Fruit fly (Drosophila melanogaster) whole organism, embryonic: ENCODE results near the gene CG15641.

ENCODE experiments used
- ATbp ChIP-seq: fragments of 200-800 bp; sonication (Bioruptor generic); optimal IDR thresholded peaks from 2 replicates; lab custom pipeline; 2017; ENCODE audit warnings: missing biosample characterization, mild to moderate bottlenecking, missing genetic modification characterization, missing genetic modification reagents
- CG10147 ChIP-seq: fragments of 200-800 bp; sonication (Bioruptor generic); optimal IDR thresholded peaks from 2 replicates; lab custom pipeline; 2019; ENCODE audit warnings: missing biosample characterization, mild to moderate bottlenecking, missing genetic modification characterization, moderate library complexity
- CG11456 ChIP-seq: fragments of 200-800 bp; sonication (Bioruptor generic); IDR thresholded peaks from 3 replicates; pipeline ENCODE4 v1.3.6; 2022; ENCODE audit warnings: missing biosample characterization, missing genetic modification characterization
- CG11560 ChIP-seq: fragments of 200-800 bp; sonication (Bioruptor generic); IDR thresholded peaks from 3 replicates; pipeline ENCODE4 v1.3.6; 2022; ENCODE audit warnings: missing biosample characterization, missing genetic modification characterization
- CG12744 ChIP-seq: fragments of 200-800 bp; sonication (Bioruptor generic); optimal IDR thresholded peaks from 2 replicates; lab custom pipeline; 2016; ENCODE audit warnings: missing biosample characterization, missing genetic modification characterization
- CG14667 ChIP-seq: fragments of 200-800 bp; sonication (Bioruptor generic); IDR thresholded peaks from 2 replicates; pipeline ENCODE4 v1.3.6; 2022; ENCODE audit warnings: missing biosample characterization, missing genetic modification characterization
- CG14860 ChIP-seq: fragments of 200-800 bp; sonication (Bioruptor generic); IDR thresholded peaks from 3 replicates; pipeline ENCODE4 v1.3.6; 2022; ENCODE audit warnings: missing biosample characterization, missing genetic modification characterization; ENCODE audit not compliant: partially characterized antibody
- CG15073 ChIP-seq: fragments of 200-800 bp; sonication (Bioruptor generic); optimal IDR thresholded peaks from 2 replicates; lab custom pipeline; 2016; ENCODE audit warnings: missing biosample characterization, missing genetic modification characterization
- CG18262 ChIP-seq: fragments of 200-800 bp; optimal IDR thresholded peaks from 3 replicates; lab custom pipeline; 2019; ENCODE audit warnings: missing biosample characterization, mild to moderate bottlenecking, missing genetic modification characterization, moderate library complexity
- CG1832 ChIP-seq: fragments of 200-800 bp; sonication (Bioruptor generic); optimal IDR thresholded peaks from 2 replicates; lab custom pipeline; 2017; ENCODE audit warnings: missing biosample characterization, mild to moderate bottlenecking, missing genetic modification characterization, inconsistent platforms
- CG2129 ChIP-seq: fragments of 200-800 bp; sonication (Bioruptor generic); IDR thresholded peaks from 2 replicates; pipeline ENCODE4 v1.3.6; 2022; ENCODE audit warnings: missing biosample characterization, missing genetic modification characterization; ENCODE audit not compliant: partially characterized antibody
- CG3838 ChIP-seq: fragments of 200-800 bp; sonication (Bioruptor generic); optimal IDR thresholded peaks from 3 replicates; lab custom pipeline; 2016; ENCODE audit warnings: missing biosample characterization, missing genetic modification characterization
- CG42726 ChIP-seq: fragments of 200-800 bp; sonication (Bioruptor generic); IDR thresholded peaks from 2 replicates; pipeline ENCODE4 v1.3.6; 2022; ENCODE audit warnings: missing biosample characterization, missing genetic modification characterization; ENCODE audit not compliant: partially characterized antibody
- CG8388 ChIP-seq: fragments of 200-800 bp; sonication (Bioruptor generic); optimal IDR thresholded peaks from 2 replicates; lab custom pipeline; 2019; ENCODE audit warnings: missing biosample characterization, mild to moderate bottlenecking, missing genetic modification characterization, moderate library complexity
- CG9932 ChIP-seq: fragments of 200-800 bp; sonication (Bioruptor generic); IDR thresholded peaks from 2 replicates; pipeline ENCODE4 v1.3.6; 2022; ENCODE audit warnings: missing biosample characterization, missing genetic modification characterization
- D19A ChIP-seq: fragments of 200-800 bp; optimal IDR thresholded peaks from 3 replicates; lab custom pipeline; 2019; ENCODE audit warnings: missing biosample characterization, mild to moderate bottlenecking, missing genetic modification characterization, moderate library complexity
- Dip2 ChIP-seq: fragments of 200-800 bp; sonication (Bioruptor generic); IDR thresholded peaks from 2 replicates; pipeline ENCODE4 v1.3.6; 2022; ENCODE audit warnings: missing biosample characterization, missing genetic modification characterization
- Dll ChIP-seq: fragments of 200-800 bp; sonication (Bioruptor generic); IDR thresholded peaks from 4 replicates; pipeline ENCODE4 v1.3.6; 2022; ENCODE audit warnings: missing biosample characterization, missing genetic modification characterization; ENCODE audit not compliant: partially characterized antibody
- Doc3 ChIP-seq: fragments of 200-800 bp; sonication (Bioruptor generic); IDR thresholded peaks from 3 replicates; pipeline ENCODE4 v1.3.6; 2022; ENCODE audit warnings: missing biosample characterization, missing genetic modification characterization; ENCODE audit not compliant: partially characterized antibody
- E2f1 ChIP-seq: fragments of 200-800 bp; sonication (Bioruptor generic); IDR thresholded peaks from 2 replicates; pipeline ENCODE4 v1.3.6; 2022; ENCODE audit warnings: missing biosample characterization, missing genetic modification characterization
- H15 ChIP-seq: fragments of 200-800 bp; sonication (Bioruptor generic); IDR thresholded peaks from 3 replicates; pipeline ENCODE4 v1.3.6; 2022; ENCODE audit warnings: missing biosample characterization, missing genetic modification characterization
- Hmr ChIP-seq: fragments of 200-800 bp; sonication (Bioruptor generic); optimal IDR thresholded peaks from 3 replicates; lab custom pipeline; 2017; ENCODE audit warnings: mild to moderate bottlenecking, missing biosample characterization, missing genetic modification reagents, missing genetic modification characterization
- Mes4 ChIP-seq: fragments of 200-800 bp; sonication (Bioruptor generic); optimal IDR thresholded peaks from 2 replicates; lab custom pipeline; 2016; ENCODE audit warnings: missing biosample characterization, missing genetic modification characterization
- NC2α ChIP-seq: fragments of 200-800 bp; sonication (Bioruptor generic); optimal IDR thresholded peaks from 2 replicates; lab custom pipeline; 2016; ENCODE audit warnings: missing biosample characterization, missing genetic modification characterization
- Optix ChIP-seq: fragments of 200-800 bp; sonication (Bioruptor generic); IDR thresholded peaks from 3 replicates; pipeline ENCODE4 v1.3.6; 2022; ENCODE audit warnings: missing biosample characterization, missing genetic modification characterization
- Rfx ChIP-seq: fragments of 200-800 bp; sonication (Bioruptor generic); IDR thresholded peaks from 2 replicates; pipeline ENCODE4 v1.3.6; 2022; ENCODE audit warnings: missing biosample characterization, missing genetic modification characterization
- Stat92E ChIP-seq, 3 experiments: fragments of >200 bp in 2 of 3; fragments of 200-800 bp in 1 of 3; sonication (Bioruptor generic) in 1 of 3; optimal IDR thresholded peaks; 2 replicates each; lab custom pipeline; 2017 to 2019; ENCODE audit warnings: missing biosample characterization in 3 of 3, missing genetic modification characterization in 3 of 3, mild to moderate bottlenecking in 1 of 3, moderate library complexity in 1 of 3
- TFAM ChIP-seq: fragments of 200-800 bp; sonication (Bioruptor generic); optimal IDR thresholded peaks from 2 replicates; lab custom pipeline; 2017; ENCODE audit warnings: missing biosample characterization, missing genetic modification characterization, inconsistent platforms
- Xbp1 ChIP-seq: fragments of 200-800 bp; sonication (Bioruptor generic); optimal IDR thresholded peaks from 3 replicates; lab custom pipeline; 2016; ENCODE audit warnings: missing biosample characterization, mild to moderate bottlenecking, missing genetic modification characterization
- amos ChIP-seq: fragments of 200-800 bp; sonication (Bioruptor generic); IDR thresholded peaks from 2 replicates; pipeline ENCODE4 v1.3.6; 2022; ENCODE audit warnings: missing biosample characterization, missing genetic modification characterization; ENCODE audit not compliant: partially characterized antibody
- az2 ChIP-seq: fragments of 200-800 bp; sonication (Bioruptor generic); optimal IDR thresholded peaks from 3 replicates; lab custom pipeline; 2016; ENCODE audit warnings: missing biosample characterization, missing genetic modification characterization
- chm ChIP-seq: fragments of 200-800 bp; sonication (Bioruptor generic); IDR thresholded peaks from 2 replicates; pipeline ENCODE4 v1.3.6; 2022; ENCODE audit warnings: missing biosample characterization, missing genetic modification characterization
- dimm ChIP-seq: fragments of 200-800 bp; sonication (Bioruptor generic); IDR thresholded peaks from 2 replicates; pipeline ENCODE4 v1.3.6; 2022; ENCODE audit warnings: missing biosample characterization, missing genetic modification characterization
- disco-r ChIP-seq: fragments of 200-800 bp; sonication (Bioruptor generic); optimal IDR thresholded peaks from 2 replicates; lab custom pipeline; 2016; ENCODE audit warnings: missing biosample characterization, missing genetic modification characterization
- eve ChIP-seq, 2 experiments: fragments of >200 bp; optimal IDR thresholded peaks; 2 replicates each; lab custom pipeline; 2017; ENCODE audit warnings: missing biosample characterization in 2 of 2, missing genetic modification characterization in 2 of 2
- fd102C ChIP-seq: fragments of 200-800 bp; sonication (Bioruptor generic); optimal IDR thresholded peaks from 2 replicates; lab custom pipeline; 2018; ENCODE audit warnings: missing biosample characterization, mild to moderate bottlenecking, missing genetic modification characterization, moderate library complexity
- fd3F ChIP-seq: fragments of 200-800 bp; sonication (Bioruptor generic); optimal IDR thresholded peaks from 2 replicates; lab custom pipeline; 2018; ENCODE audit warnings: missing biosample characterization, mild to moderate bottlenecking, missing genetic modification characterization, moderate library complexity
- grn ChIP-seq: fragments of 200-800 bp; sonication (Bioruptor generic); optimal IDR thresholded peaks from 3 replicates; lab custom pipeline; 2017; ENCODE audit warnings: missing biosample characterization, missing genetic modification characterization
- ham ChIP-seq: fragments of 200-800 bp; sonication (Bioruptor generic); IDR thresholded peaks from 2 replicates; pipeline ENCODE4 v1.3.6; 2022; ENCODE audit warnings: missing biosample characterization, missing genetic modification characterization
- hbn ChIP-seq: fragments of 200-800 bp; sonication (Bioruptor generic); IDR thresholded peaks from 2 replicates; pipeline ENCODE4 v1.3.6; 2022; ENCODE audit warnings: missing biosample characterization, missing genetic modification characterization; ENCODE audit not compliant: partially characterized antibody
- inv ChIP-seq: fragments of 200-800 bp; sonication (Bioruptor generic); IDR thresholded peaks from 2 replicates; pipeline ENCODE4 v1.3.6; 2022; ENCODE audit warnings: missing biosample characterization, missing genetic modification characterization; ENCODE audit not compliant: partially characterized antibody
- kah ChIP-seq: fragments of 200-800 bp; sonication (Bioruptor generic); optimal IDR thresholded peaks from 2 replicates; lab custom pipeline; 2018; ENCODE audit warnings: missing biosample characterization, mild to moderate bottlenecking, missing genetic modification characterization
- nau ChIP-seq: fragments of 200-800 bp; sonication (Bioruptor generic); optimal IDR thresholded peaks from 3 replicates; lab custom pipeline; 2017; ENCODE audit warnings: missing biosample characterization, mild to moderate bottlenecking, missing genetic modification characterization, missing genetic modification reagents
- otp ChIP-seq: fragments of 200-800 bp; sonication (Bioruptor generic); IDR thresholded peaks from 3 replicates; pipeline ENCODE4, ENCODE4 v1.3.6; 2022; ENCODE audit warnings: missing biosample characterization, missing genetic modification characterization
- p53 ChIP-seq: fragments of 200-800 bp; sonication (Bioruptor generic); optimal IDR thresholded peaks from 2 replicates; lab custom pipeline; 2016; ENCODE audit warnings: missing biosample characterization, missing genetic modification characterization
- pum ChIP-seq: fragments of 200-800 bp; sonication (Bioruptor generic); optimal IDR thresholded peaks from 2 replicates; lab custom pipeline; 2016; ENCODE audit warnings: missing biosample characterization, missing genetic modification characterization
- sens ChIP-seq: fragments of 200-800 bp; sonication (Bioruptor generic); peaks from one replicate; lab custom pipeline; 2016; ENCODE audit warnings: missing biosample characterization, missing genetic modification characterization
- shn ChIP-seq: fragments of 200-800 bp; sonication (Bioruptor generic); optimal IDR thresholded peaks from 3 replicates; lab custom pipeline; 2016; ENCODE audit warnings: missing biosample characterization, missing genetic modification characterization
- sna ChIP-seq: fragments of 200-800 bp; sonication (Bioruptor generic); IDR thresholded peaks from 2 replicates; pipeline ENCODE4 v1.3.6; 2022; ENCODE audit warnings: missing biosample characterization, missing genetic modification characterization; ENCODE audit not compliant: partially characterized antibody
- trh ChIP-seq: fragments of 200-800 bp; sonication (Bioruptor generic); optimal IDR thresholded peaks from 2 replicates; lab custom pipeline; 2016; ENCODE audit warnings: missing biosample characterization, missing genetic modification characterization
- twi ChIP-seq: fragments of 200-800 bp; optimal IDR thresholded peaks from 2 replicates; lab custom pipeline; 2019; ENCODE audit warnings: missing biosample characterization, mild to moderate bottlenecking, missing genetic modification characterization, moderate library complexity

CG15641 gene

dm6 chrX:15453121-15453520 is 14.6 kb upstream of the CG15641 start, which contains the start of gene CG11655 (continued):
- TF ChIP-seq dimm (no peak), CG12744 (no peak), Doc3 (GFP tag; lab: Robert Waterston, UW) (no peak), chm (0 out of 2 replicates have a peak, but pooled peaks have one; percentile 43), p53 (GFP tag; lab: Kevin White, UChicago) (no peak), fd102C (no peak), CG3838 (GFP tag; lab: Kevin White, UChicago) (no peak), Hmr (no peak), CG1832 (GFP tag; lab: Kevin White, UChicago) (peak; percentile 82), disco-r (GFP tag; lab: Kevin White, UChicago) (no peak), CG11560 (tag; lab: Robert Waterston, UW) (no peak), CG8388 (GFP tag; lab: Kevin White, UChicago) (no peak), NC2α (GFP tag; lab: Kevin White, UChicago) (no peak), hbn (GFP tag; lab: Robert Waterston, UW) (no peak), CG10147 (no peak), CG15073 (GFP tag; lab: Kevin White, UChicago) (no peak), nau (GFP tag; lab: Kevin White, UChicago) (no peak), CG18262 (tag; lab: Kevin White, UChicago) (peak; percentile 38), grn (GFP tag; lab: Kevin White, UChicago) (peak; percentile 54), eve (GFP tag; optimal IDR thresholded peaks at IDR 0.05; lab: Kevin White, UChicago) (no peak), Mes4 (GFP tag; lab: Kevin White, UChicago) (no peak), otp (GFP tag; lab: Robert Waterston, UW) (peak; percentile 75; the same call in 2 of the 3 replicates), CG2129 (GFP tag; lab: Robert Waterston, UW) (no peak), Dip2 (GFP tag; lab: Robert Waterston, UW) (no peak), CG14860 (GFP tag; lab: Robert Waterston, UW) (no peak), H15 (no peak), Optix (GFP tag; lab: Robert Waterston, UW) (no peak), CG11456 (no peak), shn (GFP tag; lab: Kevin White, UChicago) (no peak), Rfx (peak; percentile 45; the same call in 1 of the 2 replicates), sna (GFP tag; lab: Robert Waterston, UW) (no peak), inv (GFP tag; lab: Robert Waterston, UW) (no peak), kah (GFP tag; lab: Kevin White, UChicago) (peak; percentile 5), E2f1 (GFP tag; lab: Robert Waterston, UW) (peak; percentile 28; the same call in 1 of the 2 replicates), amos (GFP tag; lab: Robert Waterston, UW) (no peak), Dll (GFP tag; lab: Robert Waterston, UW) (no peak), CG14667 (GFP tag; lab: Robert Waterston, UW) (no peak), pum (GFP tag; lab: Kevin White, UChicago) (no peak), TFAM (no peak), trh (GFP tag; lab: Kevin White, UChicago) (no peak), D19A (tag; lab: Kevin White, UChicago) (no peak), Stat92E (GFP tag; optimal IDR thresholded peaks at IDR 0.05; lab: Kevin White, UChicago) (no peak), twi (tag; lab: Kevin White, UChicago) (no peak), fd3F (GFP tag; lab: Kevin White, UChicago) (no peak), CG9932 (GFP tag; lab: Robert Waterston, UW) (no peak), ham (GFP tag; lab: Robert Waterston, UW) (no peak), CG42726 (GFP tag; lab: Robert Waterston, UW) (no peak), ATbp (GFP tag; lab: Kevin White, UChicago) (no peak), az2 (GFP tag; lab: Kevin White, UChicago) (peak; percentile 25), Xbp1 (peak; percentile 23), sens (GFP tag; lab: Kevin White, UChicago) (peak; percentile 84)
